Worm (Caenorhabditis elegans): ENCODE data around the gene ags-3.

ce11 chrX:5342007-5342406 is 38.6 kb upstream of the ags-3 start, which contains the start of gene C26B9.7:
- no peak for TF ChIP-seq unc-62 (GFP tag; optimal IDR thresholded peaks at IDR 0.05)
- TF ChIP-seq lin-13 (GFP tag; optimal IDR thresholded peaks at IDR 0.05): no peak
- TF ChIP-seq nhr-11 (tag; optimal IDR thresholded peaks at IDR 0.05): no peak
- no peak for TF ChIP-seq nhr-12 (tag; optimal IDR thresholded peaks at IDR 0.05)
- TF ChIP-seq nhr-77 (tag; optimal IDR thresholded peaks at IDR 0.05): no peak
- no peak for TF ChIP-seq ceh-82 (tag; optimal IDR thresholded peaks at IDR 0.05)
- TF ChIP-seq nhr-237 (tag; optimal IDR thresholded peaks at IDR 0.05): no peak
- no peak for TF ChIP-seq fos-1 (tag; optimal IDR thresholded peaks at IDR 0.05)
- no peak for TF ChIP-seq F13H6.1 (tag; optimal IDR thresholded peaks at IDR 0.05)
- TF ChIP-seq lin-39 (tag; optimal IDR thresholded peaks at IDR 0.05): no peak
- no peak for TF ChIP-seq blmp-1 (tag; optimal IDR thresholded peaks at IDR 0.05; ENCODE audit: insufficient read depth)
- no peak for TF ChIP-seq skn-1 (tag; optimal IDR thresholded peaks at IDR 0.05)
- TF ChIP-seq lsy-2 (tag; optimal IDR thresholded peaks at IDR 0.05): no peak
- TF ChIP-seq alr-1 (tag; optimal IDR thresholded peaks at IDR 0.05): no peak
